Worm (Caenorhabditis elegans): Measurements from ENCODE around the gene sre-45.

sre-45 gene

DNA sequence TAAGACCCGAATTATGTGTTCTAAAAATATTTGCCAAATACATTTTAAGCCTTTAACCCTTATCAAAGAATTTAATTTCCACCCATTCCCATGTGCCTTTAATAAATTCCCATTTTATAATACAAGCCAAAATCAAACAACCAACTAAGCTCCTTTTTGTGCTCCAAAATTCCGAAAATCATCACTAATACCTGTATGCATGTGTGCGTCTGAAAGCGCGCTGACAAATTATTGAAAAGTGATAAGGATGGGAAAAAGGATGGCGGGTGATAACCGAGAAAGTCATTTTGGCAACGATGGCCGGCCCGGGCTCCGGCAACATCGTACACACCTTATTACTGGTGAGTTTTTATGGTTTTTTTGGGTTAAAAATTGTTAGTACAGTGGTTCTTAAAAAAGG lies 10.2 kb upstream of the sre-45 start, which contains the start of gene nep-17:
nep-17 (plus strand) TSS at position 285 of the 400 bp plus-strand sequence.
- TF ChIP-seq unc-39 (tag; optimal IDR thresholded peaks at IDR 0.05) (no peak), ceh-32 (tag; optimal IDR thresholded peaks at IDR 0.05; ENCODE audit: poor library complexity) (no peak), pqm-1 (tag; optimal IDR thresholded peaks at IDR 0.05) (peak; percentile 65), dmd-6 (GFP tag; IDR thresholded peaks at IDR 0.05) (peak; percentile 45; the same call in 1 of the 2 replicates), T26A8.4 (GFP tag; IDR thresholded peaks at IDR 0.05) (no peak), nhr-237 (tag; optimal IDR thresholded peaks at IDR 0.05) (no peak), nhr-6 (tag; optimal IDR thresholded peaks at IDR 0.05) (no peak), hlh-11 (tag; optimal IDR thresholded peaks at IDR 0.05) (peak; percentile 52), ctbp-1 (GFP tag; IDR thresholded peaks at IDR 0.05) (no peak), mxl-3 (GFP tag; optimal IDR thresholded peaks at IDR 0.05) (peak; percentile 27), dve-1 (tag; optimal IDR thresholded peaks at IDR 0.05; ENCODE audit: insufficient read depth) (peak; percentile 36), daf-16 (GFP tag; optimal IDR thresholded peaks at IDR 0.05) (no peak), daf-16 (tag; optimal IDR thresholded peaks at IDR 0.05) (peak; percentile 24), spr-3 (GFP tag; optimal IDR thresholded peaks at IDR 0.05) (no peak)

- 0 out of 2 replicates have a peak, but pooled peaks have one; percentile 24 for TF ChIP-seq dmd-6 (GFP tag; IDR thresholded peaks at IDR 0.05)
- TF ChIP-seq nhr-28 (tag; optimal IDR thresholded peaks at IDR 0.05) = peak; percentile 10
- TF ChIP-seq unc-62 (GFP tag; optimal IDR thresholded peaks at IDR 0.05 in 1 of 2) = peak in 1 of 2 experiments; percentile 77
- no peak for TF ChIP-seq unc-62 (tag; optimal IDR thresholded peaks at IDR 0.05)
- TF ChIP-seq ctbp-1 (GFP tag; IDR thresholded peaks at IDR 0.05) = no peak
- TF ChIP-seq pqm-1 (tag; optimal IDR thresholded peaks at IDR 0.05) = peak; percentile 71
- no peak for TF ChIP-seq mdt-29 (GFP tag; IDR thresholded peaks at IDR 0.05)
- no peak for TF ChIP-seq lin-38 (GFP tag; IDR thresholded peaks at IDR 0.05)
Observed at ce11 chrII:13508607-13509006, 9.1 kb upstream of the sre-45 start.

DNA sequence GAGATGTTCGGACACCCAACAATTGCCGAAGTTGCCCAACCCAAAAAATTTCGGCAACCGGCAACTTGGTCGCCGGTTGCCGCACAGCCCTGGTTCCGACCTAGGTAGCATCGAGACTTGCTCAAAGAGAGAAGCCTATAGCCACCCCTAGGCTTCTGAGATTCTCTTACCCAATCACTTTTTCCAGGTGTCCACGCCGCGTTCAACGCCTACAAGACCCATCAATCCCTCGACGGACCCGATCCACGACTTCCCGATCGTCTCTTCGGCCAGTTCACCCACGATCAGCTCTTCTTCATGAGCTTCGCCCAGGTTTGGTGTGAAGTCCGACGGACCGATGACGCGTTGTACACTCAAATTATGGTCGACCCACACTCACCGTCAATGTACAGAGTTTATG lies 1.9 kb upstream of the sre-45 start:
- TF ChIP-seq set-16 (GFP tag; IDR thresholded peaks at IDR 0.05) (peak; percentile 54), nhr-11 (tag; optimal IDR thresholded peaks at IDR 0.05) (no peak), pha-4 (GFP tag; IDR thresholded peaks at IDR 0.05) (no peak), pha-4 (tag; optimal IDR thresholded peaks at IDR 0.05) (no peak), lin-1 (GFP tag; IDR thresholded peaks at IDR 0.05) (no peak), nhr-42 (GFP tag; IDR thresholded peaks at IDR 0.05) (0 out of 2 replicates have a peak, but pooled peaks have one; percentile 6)

- TF ChIP-seq nhr-10 (tag; optimal IDR thresholded peaks at IDR 0.05) = no peak
- TF ChIP-seq nhr-41 (GFP tag; IDR thresholded peaks at IDR 0.05) = no peak
- peak; percentile 50; the same call in 1 of the 2 replicates for TF ChIP-seq arid-1 (GFP tag; conservative IDR thresholded peaks at IDR 0.05)
- TF ChIP-seq madf-9 (GFP tag; conservative IDR thresholded peaks at IDR 0.05) = no peak
- no peak for TF ChIP-seq dmd-6 (GFP tag; IDR thresholded peaks at IDR 0.05)
- TF ChIP-seq nhr-237 (tag; optimal IDR thresholded peaks at IDR 0.05) = no peak
- peak; percentile 48; the same call in 1 of the 2 replicates for TF ChIP-seq pha-4 (GFP tag; IDR thresholded peaks at IDR 0.05)
- no peak for TF ChIP-seq pha-4 (tag; optimal IDR thresholded peaks at IDR 0.05)
- TF ChIP-seq lin-13 (GFP tag; optimal IDR thresholded peaks at IDR 0.05) = peak; percentile 55
- TF ChIP-seq ceh-20 (GFP tag; IDR thresholded peaks at IDR 0.05) = no peak
- TF ChIP-seq daf-8 (GFP tag; IDR thresholded peaks at IDR 0.05) = no peak
- no peak; the same call in none of the 2 replicates for TF ChIP-seq T26A8.4 (GFP tag; IDR thresholded peaks at IDR 0.05)
- TF ChIP-seq unc-130 (GFP tag; optimal IDR thresholded peaks at IDR 0.05) = peak; percentile 78
- no peak for TF ChIP-seq lin-15B (tag; optimal IDR thresholded peaks at IDR 0.05)
- TF ChIP-seq hif-1 (tag; optimal IDR thresholded peaks at IDR 0.05) = no peak
- TF ChIP-seq daf-19 (GFP tag; conservative IDR thresholded peaks at IDR 0.05) = no peak
- no peak for TF ChIP-seq R02D3.7 (tag; optimal IDR thresholded peaks at IDR 0.05)
- no peak for TF ChIP-seq ZK337.2 (GFP tag; IDR thresholded peaks at IDR 0.05)
- TF ChIP-seq set-16 (GFP tag; IDR thresholded peaks at IDR 0.05) = no peak
- TF ChIP-seq nhr-28 (tag; optimal IDR thresholded peaks at IDR 0.05) = no peak
- no peak for TF ChIP-seq rbr-2 (tag; optimal IDR thresholded peaks at IDR 0.05)
- 0 out of 2 replicates have a peak, but pooled peaks have one; percentile 25 for TF ChIP-seq F26F4.8 (GFP tag; conservative IDR thresholded peaks at IDR 0.05)
- no peak for TF ChIP-seq cey-2 (tag; optimal IDR thresholded peaks at IDR 0.05; ENCODE audit: borderline replicate concordance, insufficient read depth)
- TF ChIP-seq daf-16 (GFP tag; optimal IDR thresholded peaks at IDR 0.05) = peak in 1 of 2 experiments; percentile 0
- no peak for TF ChIP-seq daf-16 (tag; optimal IDR thresholded peaks at IDR 0.05)
- no peak for TF ChIP-seq nhr-111 (GFP tag; optimal IDR thresholded peaks at IDR 0.05)
- no peak for TF ChIP-seq skn-1 (tag; optimal IDR thresholded peaks at IDR 0.05)
- peak; percentile 58; the same call in 1 of the 2 replicates for TF ChIP-seq dmd-8 (GFP tag; IDR thresholded peaks at IDR 0.05)
- TF ChIP-seq hlh-11 (tag; optimal IDR thresholded peaks at IDR 0.05) = peak; percentile 28
- TF ChIP-seq lin-29 (GFP tag; IDR thresholded peaks at IDR 0.05) = no peak
Observed at ce11 chrII:13521179-13521616, 3.5 kb downstream of the sre-45 start.

All from whole organism, L4 larva.